Worm (Caenorhabditis elegans) whole organism, L1 larva: Measurements from ENCODE around the gene T16H12.2.

ENCODE experiments used
- C16A3.4 ChIP-seq: fragments of 150-350 bp; optimal IDR thresholded peaks from 2 replicates; lab custom pipeline; 2014; ENCODE audit warnings: missing biosample characterization, missing genetic modification characterization
- F16B12.6 ChIP-seq: fragments of 150-350 bp; optimal IDR thresholded peaks from 2 replicates; lab custom pipeline; 2014; ENCODE audit warnings: missing biosample characterization, missing genetic modification characterization
- Y116A8C.19 ChIP-seq: sonication (generic microtip); optimal IDR thresholded peaks from 2 replicates; lab custom pipeline; 2016; ENCODE audit warnings: missing compliant biosample characterization, missing genetic modification characterization, borderline replicate concordance
- ama-1 ChIP-seq: fragments of 150-350 bp; optimal IDR thresholded peaks from 2 replicates; lab custom pipeline; 2014
- blmp-1 ChIP-seq: fragments of 150-350 bp; optimal IDR thresholded peaks from 2 replicates; lab custom pipeline; 2014; ENCODE audit warnings: missing biosample characterization, missing genetic modification characterization
- ceh-63 ChIP-seq: fragments of 200-800 bp; sonication (Bioruptor generic); optimal IDR thresholded peaks from 2 replicates; lab custom pipeline; 2018; ENCODE audit warnings: mild to moderate bottlenecking, missing genetic modification characterization, missing compliant biosample characterization
- ceh-8 ChIP-seq: fragments of 200-800 bp; sonication (Bioruptor generic); optimal IDR thresholded peaks from 2 replicates; lab custom pipeline; 2018; ENCODE audit warnings: mild to moderate bottlenecking, missing genetic modification characterization, moderate library complexity, missing compliant biosample characterization
- ces-1 ChIP-seq: fragments of 150-350 bp; optimal IDR thresholded peaks from 2 replicates; lab custom pipeline; 2014; ENCODE audit warnings: missing biosample characterization, missing genetic modification reagents, missing genetic modification characterization
- dpl-1 ChIP-seq, 3 experiments: fragments of 150-350 bp in 2 of 3; sonication (generic microtip) in 1 of 3; optimal IDR thresholded peaks; 2 replicates each; lab custom pipeline; 2014 to 2017; ENCODE audit warnings: missing biosample characterization in 3 of 3, missing genetic modification characterization in 3 of 3, missing genetic modification reagents in 3 of 3
- dsc-1 ChIP-seq: sonication (generic microtip); optimal IDR thresholded peaks from 2 replicates; lab custom pipeline; 2016; ENCODE audit warnings: mild to moderate bottlenecking, missing genetic modification characterization, missing compliant biosample characterization
- efl-1 ChIP-seq, 4 experiments: fragments of 150-350 bp; optimal IDR thresholded peaks in 3 of 4; peaks in 1 of 4; 1 replicate in 1 of 4; 2 replicates in 3 of 4; lab custom pipeline; 2014; ENCODE audit warnings: missing biosample characterization in 2 of 4, missing genetic modification characterization in 2 of 4, missing genetic modification reagents in 2 of 4
- egl-13 ChIP-seq: sonication (generic microtip); optimal IDR thresholded peaks from 2 replicates; lab custom pipeline; 2016; ENCODE audit warnings: missing genotype, missing genetic modification reagents, missing genetic modification characterization, missing compliant biosample characterization
- fkh-8 ChIP-seq: sonication (generic microtip); optimal IDR thresholded peaks from 2 replicates; lab custom pipeline; 2016; ENCODE audit warnings: mild to moderate bottlenecking, missing genetic modification characterization, missing compliant biosample characterization
- hlh-17 ChIP-seq: fragments of 200-800 bp; sonication (Bioruptor generic); optimal IDR thresholded peaks from 2 replicates; lab custom pipeline; 2018; ENCODE audit warnings: missing genetic modification characterization, mild to moderate bottlenecking, missing compliant biosample characterization, moderate library complexity, borderline replicate concordance
- hlh-4 ChIP-seq: sonication (generic microtip); optimal IDR thresholded peaks from 2 replicates; lab custom pipeline; 2016; ENCODE audit warnings: mild to moderate bottlenecking, missing genetic modification characterization, missing compliant biosample characterization
- hpl-2 ChIP-seq: fragments of 150-350 bp; optimal IDR thresholded peaks from 2 replicates; lab custom pipeline; 2014; ENCODE audit warnings: missing biosample characterization, missing genetic modification reagents, missing genetic modification characterization
- irx-1 ChIP-seq: sonication (generic microtip); optimal IDR thresholded peaks from 2 replicates; lab custom pipeline; 2016; ENCODE audit warnings: missing genetic modification characterization, missing compliant biosample characterization
- jun-1 ChIP-seq: fragments of 150-350 bp; optimal IDR thresholded peaks from 2 replicates; lab custom pipeline; 2014; ENCODE audit warnings: missing biosample characterization, missing genetic modification reagents, missing genetic modification characterization
- lin-14 ChIP-seq: fragments of 200-800 bp; sonication (Bioruptor generic); optimal IDR thresholded peaks from 2 replicates; lab custom pipeline; 2018; ENCODE audit warnings: mild to moderate bottlenecking, missing genetic modification characterization, moderate library complexity, missing compliant biosample characterization
- lin-15B ChIP-seq: fragments of 150-350 bp; sonication (generic microtip); optimal IDR thresholded peaks from 3 replicates; lab custom pipeline; 2014; ENCODE audit warnings: missing biosample characterization, missing genetic modification characterization
- lin-35 ChIP-seq, 2 experiments: fragments of 150-350 bp; optimal IDR thresholded peaks; 2 replicates each; lab custom pipeline; 2014; ENCODE audit warnings: missing biosample characterization in 2 of 2, missing genetic modification characterization in 2 of 2, missing genetic modification reagents in 2 of 2
- lsy-2 ChIP-seq, 2 experiments: fragments of 150-350 bp; optimal IDR thresholded peaks; 2 replicates each; lab custom pipeline; 2014; ENCODE audit warnings: missing biosample characterization in 2 of 2, missing genetic modification characterization in 2 of 2
- mab-9 ChIP-seq: fragments of 200-800 bp; sonication (Bioruptor generic); IDR thresholded peaks from 2 replicates; pipeline ENCODE4 v1.3.6; 2022; ENCODE audit warnings: missing genetic modification reagents, missing genetic modification characterization, missing compliant biosample characterization
- mdl-1 ChIP-seq, 2 experiments: fragments of 150-350 bp; optimal IDR thresholded peaks; 2 replicates each; lab custom pipeline; 2014 to 2017; ENCODE audit warnings: missing biosample characterization in 2 of 2, missing genetic modification characterization in 2 of 2, inconsistent platforms in 1 of 2
- nhr-20 ChIP-seq: sonication (generic microtip); optimal IDR thresholded peaks from 2 replicates; lab custom pipeline; 2016; ENCODE audit warnings: mild to moderate bottlenecking, missing genetic modification characterization, missing compliant biosample characterization
- nhr-28 ChIP-seq: fragments of 150-350 bp; optimal IDR thresholded peaks from 2 replicates; lab custom pipeline; 2014; ENCODE audit warnings: missing biosample characterization, missing genetic modification characterization
- nhr-47 ChIP-seq: sonication (generic microtip); optimal IDR thresholded peaks from 2 replicates; lab custom pipeline; 2016; ENCODE audit warnings: mild to moderate bottlenecking, missing genetic modification characterization, moderate library complexity, missing compliant biosample characterization
- nhr-71 ChIP-seq: sonication (generic microtip); optimal IDR thresholded peaks from 2 replicates; lab custom pipeline; 2016; ENCODE audit warnings: mild to moderate bottlenecking, missing genetic modification characterization, moderate library complexity, missing compliant biosample characterization
- nhr-84 ChIP-seq: sonication (generic microtip); optimal IDR thresholded peaks from 2 replicates; lab custom pipeline; 2017; ENCODE audit warnings: missing biosample characterization, missing genetic modification characterization
- nhr-85 ChIP-seq: sonication (generic microtip); peaks from one replicate; lab custom pipeline; 2016; ENCODE audit warnings: missing genetic modification characterization, inconsistent platforms, missing compliant biosample characterization
- nhr-90 ChIP-seq: sonication (generic microtip); optimal IDR thresholded peaks from 2 replicates; lab custom pipeline; 2016; ENCODE audit warnings: mild to moderate bottlenecking, missing genetic modification characterization, missing compliant biosample characterization; ENCODE audit not compliant: poor library complexity
- pag-3 ChIP-seq: sonication (generic microtip); optimal IDR thresholded peaks from 2 replicates; lab custom pipeline; 2017; ENCODE audit warnings: missing genetic modification characterization, mild to moderate bottlenecking, missing compliant biosample characterization, antibody characterized with exemption, borderline replicate concordance; ENCODE audit not compliant: insufficient read depth
- pax-3 ChIP-seq: fragments of 200-800 bp; sonication (Bioruptor generic); optimal IDR thresholded peaks from 2 replicates; lab custom pipeline; 2018; ENCODE audit warnings: mild to moderate bottlenecking, missing genetic modification characterization, moderate library complexity, missing compliant biosample characterization
- pqm-1 ChIP-seq: sonication (generic microtip); optimal IDR thresholded peaks from 3 replicates; lab custom pipeline; 2017; ENCODE audit warnings: missing biosample characterization, missing genetic modification characterization
- rnt-1 ChIP-seq: sonication (generic microtip); optimal IDR thresholded peaks from 2 replicates; lab custom pipeline; 2016; ENCODE audit warnings: mild to moderate bottlenecking, missing genetic modification characterization, moderate library complexity, missing compliant biosample characterization
- snu-23 ChIP-seq: sonication (generic microtip); optimal IDR thresholded peaks from 2 replicates; lab custom pipeline; 2016; ENCODE audit warnings: missing genetic modification characterization, missing compliant biosample characterization
- sup-37 ChIP-seq: fragments of 200-800 bp; sonication (Bioruptor generic); optimal IDR thresholded peaks from 2 replicates; lab custom pipeline; 2018; ENCODE audit warnings: mild to moderate bottlenecking, missing genetic modification characterization, missing compliant biosample characterization
- tbx-2 ChIP-seq: sonication (generic microtip); optimal IDR thresholded peaks from 2 replicates; lab custom pipeline; 2016; ENCODE audit warnings: missing genetic modification characterization, missing compliant biosample characterization
- unc-130 ChIP-seq: fragments of 150-350 bp; optimal IDR thresholded peaks from 2 replicates; lab custom pipeline; 2017; ENCODE audit warnings: missing biosample characterization, missing genetic modification characterization, inconsistent platforms
- unc-30 ChIP-seq: sonication (generic microtip); optimal IDR thresholded peaks from 2 replicates; lab custom pipeline; 2017; ENCODE audit warnings: missing biosample characterization, missing genetic modification characterization
- unc-62 ChIP-seq: fragments of 150-350 bp; optimal IDR thresholded peaks from 2 replicates; lab custom pipeline; 2014; ENCODE audit warnings: missing biosample characterization, missing genetic modification reagents, missing genetic modification characterization
- unc-86 ChIP-seq: sonication (generic microtip); optimal IDR thresholded peaks from 2 replicates; lab custom pipeline; 2016; ENCODE audit warnings: missing genetic modification characterization, missing compliant biosample characterization
- unc-98 ChIP-seq: fragments of 200-800 bp; sonication (Bioruptor generic); IDR thresholded peaks from 2 replicates; pipeline ENCODE4 v1.3.6; 2022; ENCODE audit warnings: missing genetic modification characterization, missing compliant biosample characterization
- zag-1 ChIP-seq: fragments of 150-350 bp; optimal IDR thresholded peaks from 2 replicates; lab custom pipeline; 2014; ENCODE audit warnings: missing biosample characterization, missing genetic modification characterization
- zip-4 ChIP-seq: fragments of 200-800 bp; sonication (Bioruptor generic); optimal IDR thresholded peaks from 2 replicates; lab custom pipeline; 2018; ENCODE audit warnings: mild to moderate bottlenecking, missing genetic modification characterization, moderate library complexity, missing compliant biosample characterization
- ztf-11 ChIP-seq, 2 experiments: sonication (generic microtip); optimal IDR thresholded peaks; 2 replicates each; lab custom pipeline; 2016 to 2017; ENCODE audit warnings: missing genetic modification characterization in 2 of 2, missing biosample characterization in 1 of 2, missing compliant biosample characterization in 1 of 2
- ztf-4 ChIP-seq: fragments of 150-350 bp; optimal IDR thresholded peaks from 2 replicates; lab custom pipeline; 2014; ENCODE audit warnings: missing biosample characterization, missing genetic modification characterization

Gene T16H12.2

DNA sequence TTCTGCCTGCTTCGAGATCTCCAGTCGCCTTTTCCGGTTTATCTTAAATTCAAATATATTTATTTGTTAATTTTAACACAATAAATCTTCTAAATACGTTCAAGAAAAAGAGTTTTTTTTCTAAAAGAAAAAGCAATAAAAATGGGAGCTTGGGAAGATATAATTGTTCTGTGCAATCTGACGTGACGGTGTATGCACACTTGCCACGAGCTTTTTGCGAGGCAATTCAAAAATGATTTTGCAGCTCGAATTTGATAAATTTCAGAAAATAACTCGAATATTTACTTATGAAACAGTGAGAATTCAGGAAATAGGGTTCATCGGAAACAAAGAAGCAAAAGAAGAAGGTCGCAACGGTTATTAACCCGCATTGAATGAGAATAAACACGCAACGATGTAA, 7.0 kb downstream of the T16H12.2 start:
- TF ChIP-seq hlh-17 (GFP tag; lab: Kevin White, UChicago) (no peak), zag-1 (tag; lab: Kevin White, UChicago) (no peak), dpl-1 (GFP tag; optimal IDR thresholded peaks at IDR 0.05; lab: Kevin White, UChicago) (peak; percentile 84 to 92 (median 88)), dsc-1 (tag; lab: Kevin White, UChicago) (peak; percentile 22), rnt-1 (tag; lab: Kevin White, UChicago) (peak; percentile 51), ces-1 (GFP tag; lab: Kevin White, UChicago) (no peak), nhr-20 (tag; lab: Kevin White, UChicago) (no peak), pax-3 (tag; lab: Kevin White, UChicago) (no peak), unc-86 (no peak), unc-98 (GFP tag; lab: Robert Waterston, UW) (no peak), ztf-4 (tag; lab: Kevin White, UChicago) (no peak), lsy-2 (tag; optimal IDR thresholded peaks at IDR 0.05; lab: Kevin White, UChicago) (peak in 1 of 2 experiments; percentile 55), nhr-47 (peak; percentile 13), mab-9 (GFP tag; lab: Robert Waterston, UW) (no peak), ceh-8 (no peak), lin-35 (GFP tag; optimal IDR thresholded peaks at IDR 0.05; lab: Kevin White, UChicago) (peak; percentile 88 to 94), irx-1 (tag; lab: Kevin White, UChicago) (no peak), nhr-71 (tag; lab: Kevin White, UChicago) (peak; percentile 21), tbx-2 (tag; lab: Kevin White, UChicago) (peak; percentile 1), efl-1 (optimal IDR thresholded peaks at IDR 0.05; lab: Kevin White, UChicago) (peak; percentile 45 to 93), efl-1 (GFP tag; optimal IDR thresholded peaks at IDR 0.05 in 1 of 2; lab: Kevin White, UChicago) (peak; percentile 90 to 99), mdl-1 (tag; optimal IDR thresholded peaks at IDR 0.05; lab: Kevin White, UChicago) (peak in 1 of 2 experiments; percentile 30), snu-23 (peak; percentile 21), lin-15B (tag; lab: Kevin White, UChicago) (peak; percentile 0), nhr-28 (tag; lab: Kevin White, UChicago) (no peak), F16B12.6 (tag; lab: Kevin White, UChicago) (peak; percentile 79), zip-4 (GFP tag; lab: Kevin White, UChicago) (no peak), unc-130 (tag; lab: Kevin White, UChicago) (no peak), pag-3 (tag; lab: Kevin White, UChicago) (no peak), unc-30 (tag; lab: Kevin White, UChicago) (no peak)

DNA sequence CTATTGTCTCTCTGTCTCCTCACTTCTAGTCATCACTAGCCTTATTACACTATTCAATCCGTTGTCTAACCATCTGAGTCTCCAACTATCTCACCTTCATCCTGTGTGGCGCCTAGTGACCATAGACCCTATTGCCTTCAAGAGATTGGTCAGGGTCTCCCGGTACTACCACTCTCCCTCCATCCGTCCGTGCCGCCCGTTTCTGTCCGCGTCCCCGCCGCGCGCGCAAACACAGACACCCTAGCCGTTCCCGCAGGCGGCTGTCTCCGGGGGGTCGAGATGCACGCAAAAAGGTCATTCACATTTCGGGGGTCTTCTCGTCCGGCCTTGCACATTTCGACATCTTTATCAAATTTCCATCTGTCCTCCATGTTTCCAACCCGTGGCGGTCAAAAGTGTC, 8.5 kb downstream of the T16H12.2 start:
- TF ChIP-seq ceh-63 (GFP tag; lab: Kevin White, UChicago) (no peak), nhr-47 (peak; percentile 21), nhr-90 (tag; lab: Kevin White, UChicago) (peak; percentile 37), ztf-11 (tag; optimal IDR thresholded peaks at IDR 0.05; lab: Kevin White, UChicago) (peak in 1 of 2 experiments; percentile 62), hpl-2 (GFP tag; lab: Kevin White, UChicago) (no peak), pqm-1 (tag; lab: Kevin White, UChicago) (no peak), egl-13 (tag; lab: Kevin White, UChicago) (no peak), fkh-8 (tag; lab: Kevin White, UChicago) (no peak), ces-1 (GFP tag; lab: Kevin White, UChicago) (no peak), nhr-28 (tag; lab: Kevin White, UChicago) (no peak), lin-35 (GFP tag; optimal IDR thresholded peaks at IDR 0.05; lab: Kevin White, UChicago) (no peak), nhr-71 (tag; lab: Kevin White, UChicago) (peak; percentile 36), nhr-85 (tag; lab: Kevin White, UChicago) (peak; percentile 80), dsc-1 (tag; lab: Kevin White, UChicago) (peak; percentile 32), C16A3.4 (tag; lab: Kevin White, UChicago) (no peak), hlh-4 (no peak), jun-1 (tag; lab: Kevin White, UChicago) (no peak), unc-62 (GFP tag; lab: Kevin White, UChicago) (no peak), sup-37 (GFP tag; lab: Kevin White, UChicago) (no peak), pag-3 (tag; lab: Kevin White, UChicago) (no peak), F16B12.6 (tag; lab: Kevin White, UChicago) (no peak), dpl-1 (GFP tag; optimal IDR thresholded peaks at IDR 0.05; lab: Kevin White, UChicago) (peak in 1 of 3 experiments; percentile 11), ama-1 (no peak), nhr-84 (tag; lab: Kevin White, UChicago) (no peak), efl-1 (optimal IDR thresholded peaks at IDR 0.05; lab: Kevin White, UChicago) (peak in 1 of 2 experiments; percentile 6), efl-1 (GFP tag; optimal IDR thresholded peaks at IDR 0.05 in 1 of 2; lab: Kevin White, UChicago) (peak in 1 of 2 experiments; percentile 83), rnt-1 (tag; lab: Kevin White, UChicago) (peak; percentile 33), unc-98 (GFP tag; lab: Robert Waterston, UW) (no peak), snu-23 (peak; percentile 56), unc-30 (tag; lab: Kevin White, UChicago) (no peak), lin-15B (tag; lab: Kevin White, UChicago) (no peak), blmp-1 (tag; lab: Kevin White, UChicago) (peak; percentile 43), Y116A8C.19 (tag; lab: Kevin White, UChicago) (no peak), nhr-20 (tag; lab: Kevin White, UChicago) (peak; percentile 23), lin-14 (peak; percentile 60)
